Worm (Caenorhabditis elegans) whole organism, L4/young adult: ENCODE data around the gene gcy-12.
A peak's percentile ranks its signal among the peaks of the same experiment; 100 is the strongest.

ENCODE experiments used
- W03F9.2 ChIP-seq: fragments of 150-350 bp; optimal IDR thresholded peaks from 2 replicates; lab custom pipeline; 2014; ENCODE audit warnings: missing biosample characterization, missing genetic modification characterization
- him-1 ChIP-seq: sonication (generic microtip); optimal IDR thresholded peaks from 2 replicates; lab custom pipeline; 2016; ENCODE audit warnings: missing genotype, missing genetic modification reagents, missing genetic modification characterization, missing compliant biosample characterization

ce11 chrII:5292226-5292752, 19.6 kb upstream of the gcy-12 start, which contains the start of gene ZK622.4:
- peak; percentile 78 for TF ChIP-seq him-1
- TF ChIP-seq W03F9.2: no peak
